Fruit fly (Drosophila melanogaster): Measurements from ENCODE around the gene Lsp1beta.
A peak's percentile ranks its signal among the peaks of the same experiment; 100 is the strongest.

Lsp1beta gene

DNA sequence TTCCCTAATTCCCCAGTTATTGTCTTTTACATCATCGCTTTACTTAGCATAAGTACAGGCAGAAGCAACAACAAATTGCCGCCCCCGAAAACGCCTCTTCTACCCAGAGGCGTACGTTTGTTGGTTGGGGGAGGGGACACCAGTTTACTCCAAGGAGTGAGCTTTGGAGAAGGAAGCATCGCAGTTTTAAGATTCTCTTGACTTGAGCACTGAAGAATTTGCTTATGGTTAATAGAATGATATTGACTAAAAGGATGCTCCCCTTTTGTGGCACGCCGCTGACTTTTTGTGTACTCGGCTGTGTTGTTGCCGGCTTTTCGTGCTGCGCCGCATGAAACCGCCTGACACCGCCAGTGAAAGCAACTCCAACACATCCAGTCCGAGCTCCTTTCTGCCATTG is 38.6 kb downstream of the Lsp1beta start (continued):
- no peak for TF ChIP-seq CG17361 (GFP tag; IDR thresholded peaks at IDR 0.05)
- no peak for TF ChIP-seq CG9609 (GFP tag; optimal IDR thresholded peaks at IDR 0.05)
- no peak for TF ChIP-seq inv (GFP tag; IDR thresholded peaks at IDR 0.05; ENCODE audit: partially characterized antibody)
- TF ChIP-seq CG7271 (tag; optimal IDR thresholded peaks at IDR 0.05) = no peak
- peak; percentile 20 for TF ChIP-seq HHEX (GFP tag; optimal IDR thresholded peaks at IDR 0.05)
- no peak for TF ChIP-seq Dip3 (GFP tag; optimal IDR thresholded peaks at IDR 0.05)
- peak; percentile 40; the same call in 1 of the 2 replicates for TF ChIP-seq onecut (GFP tag; IDR thresholded peaks at IDR 0.05)
- TF ChIP-seq MTF-1 (GFP tag; optimal IDR thresholded peaks at IDR 0.05; ENCODE audit: borderline replicate concordance) = no peak
- TF ChIP-seq gro (GFP tag; optimal IDR thresholded peaks at IDR 0.05) = no peak
- no peak for TF ChIP-seq sug (tag; optimal IDR thresholded peaks at IDR 0.05)
- peak; percentile 38 for TF ChIP-seq CG15514 (GFP tag; optimal IDR thresholded peaks at IDR 0.05)
- TF ChIP-seq CG3407 (GFP tag; optimal IDR thresholded peaks at IDR 0.05) = no peak
- TF ChIP-seq pros (GFP tag; optimal IDR thresholded peaks at IDR 0.05) = no peak
- TF ChIP-seq CG10274 (GFP tag; optimal IDR thresholded peaks at IDR 0.05) = peak; percentile 12
- no peak for TF ChIP-seq CG33557 (GFP tag; optimal IDR thresholded peaks at IDR 0.05)
- no peak for TF ChIP-seq Oaz (GFP tag; IDR thresholded peaks at IDR 0.05)
- TF ChIP-seq Dad (GFP tag; optimal IDR thresholded peaks at IDR 0.05) = no peak
- TF ChIP-seq CG33213 (GFP tag; optimal IDR thresholded peaks at IDR 0.05) = no peak
- no peak for TF ChIP-seq prd (optimal IDR thresholded peaks at IDR 0.05)
- peak; percentile 58; the same call in 1 of the 3 replicates for TF ChIP-seq prd (GFP tag; IDR thresholded peaks at IDR 0.05)
- TF ChIP-seq CHES-1-like (GFP tag; optimal IDR thresholded peaks at IDR 0.05) = no peak
- peak; percentile 53; the same call in 1 of the 2 replicates for TF ChIP-seq Ada2b (GFP tag; IDR thresholded peaks at IDR 0.05)
- no peak for TF ChIP-seq Sox100B (GFP tag; optimal IDR thresholded peaks at IDR 0.05)
- 0 out of 3 replicates have a peak, but pooled peaks have one; percentile 36 for TF ChIP-seq ken (GFP tag; IDR thresholded peaks at IDR 0.05)
- TF ChIP-seq CG11504 (tag; optimal IDR thresholded peaks at IDR 0.05) = peak; percentile 57
- no peak for TF ChIP-seq CG31224 (GFP tag; IDR thresholded peaks at IDR 0.05)
- TF ChIP-seq ERR (GFP tag; optimal IDR thresholded peaks at IDR 0.05) = no peak
- peak; percentile 74 for TF ChIP-seq CG2120 (GFP tag; optimal IDR thresholded peaks at IDR 0.05)
- 0 out of 2 replicates have a peak, but pooled peaks have one; percentile 44 for TF ChIP-seq chm (GFP tag; IDR thresholded peaks at IDR 0.05)
- TF ChIP-seq her (GFP tag; optimal IDR thresholded peaks at IDR 0.05) = peak; percentile 38
- peak; percentile 30 for TF ChIP-seq CG10543 (GFP tag; optimal IDR thresholded peaks at IDR 0.05)
- no peak for TF ChIP-seq al (GFP tag; IDR thresholded peaks at IDR 0.05)
- no peak for TF ChIP-seq NFAT (GFP tag; IDR thresholded peaks at IDR 0.05)
- no peak for TF ChIP-seq croc (GFP tag; conservative IDR thresholded peaks at IDR 0.05)
- no peak for TF ChIP-seq CG42726 (GFP tag; IDR thresholded peaks at IDR 0.05; ENCODE audit: partially characterized antibody)
- TF ChIP-seq lab (GFP tag; optimal IDR thresholded peaks at IDR 0.05) = peak; percentile 74
- TF ChIP-seq CG12769 (tag; optimal IDR thresholded peaks at IDR 0.05) = peak; percentile 73
- TF ChIP-seq CG11695 (GFP tag; IDR thresholded peaks at IDR 0.05) = no peak
- TF ChIP-seq Mrtf (GFP tag; IDR thresholded peaks at IDR 0.05) = peak; percentile 44; the same call in 1 of the 3 replicates
- no peak for TF ChIP-seq Neu2 (GFP tag; optimal IDR thresholded peaks at IDR 0.05; ENCODE audit: borderline replicate concordance)
- TF ChIP-seq Opbp (GFP tag; IDR thresholded peaks at IDR 0.05; ENCODE audit: partially characterized antibody) = no peak
- no peak for TF ChIP-seq zen (tag; optimal IDR thresholded peaks at IDR 0.05)
- TF ChIP-seq CG13123 (GFP tag; optimal IDR thresholded peaks at IDR 0.05) = no peak
- peak; percentile 58; the same call in 1 of the 3 replicates for TF ChIP-seq CG11456 (GFP tag; IDR thresholded peaks at IDR 0.05)
- peak; percentile 11 for TF ChIP-seq CG17385 (GFP tag; optimal IDR thresholded peaks at IDR 0.05)
- TF ChIP-seq Optix (GFP tag; IDR thresholded peaks at IDR 0.05) = peak; percentile 42; the same call in 1 of the 3 replicates
- peak; percentile 55 for TF ChIP-seq esg (GFP tag; conservative IDR thresholded peaks at IDR 0.05)
- peak; percentile 57 for TF ChIP-seq CG7839 (tag; optimal IDR thresholded peaks at IDR 0.05)
- no peak for TF ChIP-seq NK7.1 (GFP tag; optimal IDR thresholded peaks at IDR 0.05)
- TF ChIP-seq ttk (GFP tag; IDR thresholded peaks at IDR 0.05) = 0 out of 2 replicates have a peak, but pooled peaks have one; percentile 23
- peak; percentile 46 for TF ChIP-seq Sox102F (GFP tag; optimal IDR thresholded peaks at IDR 0.05)

Data from whole organism, embryonic.